Worm (Caenorhabditis elegans) whole organism, late embryonic: ENCODE results near the gene ufm-1.

ENCODE experiments used
- ama-1 ChIP-seq: fragments of 150-350 bp; optimal IDR thresholded peaks from 2 replicates; lab custom pipeline; 2014
- elt-2 ChIP-seq: sonication (generic microtip); optimal IDR thresholded peaks from 2 replicates; lab custom pipeline; 2016; ENCODE audit warnings: missing genetic modification reagents, missing genetic modification characterization, missing compliant biosample characterization
- nhr-232 ChIP-seq: sonication (generic microtip); optimal IDR thresholded peaks from 2 replicates; lab custom pipeline; 2016; ENCODE audit warnings: missing genetic modification characterization, missing compliant biosample characterization
- tbx-2 ChIP-seq: sonication (generic microtip); optimal IDR thresholded peaks from 2 replicates; lab custom pipeline; 2016; ENCODE audit warnings: missing genetic modification characterization, missing compliant biosample characterization

DNA sequence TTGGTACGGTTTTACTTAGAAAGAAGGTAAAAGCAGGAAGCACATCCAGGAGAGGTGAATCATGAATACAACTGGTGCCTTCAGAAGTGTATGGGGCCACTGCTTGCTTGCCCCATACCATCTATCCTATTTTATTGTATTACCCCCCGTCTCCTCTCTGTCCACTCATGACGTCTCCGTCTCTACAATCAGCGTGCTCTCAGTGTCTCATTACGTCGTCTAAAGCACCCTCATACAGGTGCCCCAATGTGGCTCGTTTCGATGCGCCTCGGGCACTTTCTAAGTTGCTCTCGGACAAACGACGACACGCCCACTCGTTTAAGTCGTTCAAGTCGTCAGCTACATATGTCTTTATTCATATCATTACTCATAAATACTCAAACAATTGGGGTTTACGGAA is 34.7 kb upstream of the ufm-1 start:
- no peak for TF ChIP-seq elt-2
- no peak for TF ChIP-seq nhr-232 (tag; lab: Kevin White, UChicago)
- TF ChIP-seq ama-1 (lab: Kevin White, UChicago) = no peak
- TF ChIP-seq tbx-2 = no peak
